Fruit fly (Drosophila melanogaster) whole organism, embryonic: Measurements from ENCODE around the gene Cypl.
A peak's percentile ranks its signal among the peaks of the same experiment; 100 is the strongest.

Experiments used
- Ada2b ChIP-seq: fragments of 200-800 bp; sonication (Bioruptor generic); IDR thresholded peaks from 2 replicates; pipeline ENCODE4 v1.3.6; 2022; ENCODE audit warnings: missing biosample characterization, missing genetic modification characterization
- Asciz ChIP-seq: fragments of 200-800 bp; sonication (Bioruptor generic); optimal IDR thresholded peaks from 2 replicates; lab custom pipeline; 2017; ENCODE audit warnings: missing biosample characterization, mild to moderate bottlenecking, missing genetic modification characterization, missing genetic modification reagents
- B-H2 ChIP-seq: fragments of 200-800 bp; sonication (Bioruptor generic); optimal IDR thresholded peaks from 2 replicates; lab custom pipeline; 2018; ENCODE audit warnings: missing biosample characterization, mild to moderate bottlenecking, missing genetic modification characterization
- Bgb ChIP-seq: fragments of 200-800 bp; sonication (Bioruptor generic); IDR thresholded peaks from 2 replicates; pipeline ENCODE4 v1.3.6; 2022; ENCODE audit warnings: missing biosample characterization, missing genetic modification characterization; ENCODE audit not compliant: partially characterized antibody
- CG10267 ChIP-seq: fragments of 200-800 bp; sonication (Bioruptor generic); optimal IDR thresholded peaks from 2 replicates; lab custom pipeline; 2018; ENCODE audit warnings: missing biosample characterization, mild to moderate bottlenecking, missing genetic modification characterization, moderate library complexity
- CG12219 ChIP-seq: fragments of 200-800 bp; sonication (Bioruptor generic); optimal IDR thresholded peaks from 3 replicates; lab custom pipeline; 2018; ENCODE audit warnings: missing biosample characterization, mild to moderate bottlenecking, missing genetic modification characterization
- CG13624 ChIP-seq: fragments of 200-800 bp; sonication (Bioruptor generic); optimal IDR thresholded peaks from 2 replicates; lab custom pipeline; 2016; ENCODE audit warnings: missing biosample characterization, missing genetic modification characterization
- CG13775 ChIP-seq: fragments of 200-800 bp; sonication (Bioruptor generic); optimal IDR thresholded peaks from 3 replicates; lab custom pipeline; 2017; ENCODE audit warnings: missing biosample characterization, mild to moderate bottlenecking, missing genetic modification characterization
- CG15073 ChIP-seq: fragments of 200-800 bp; sonication (Bioruptor generic); optimal IDR thresholded peaks from 2 replicates; lab custom pipeline; 2016; ENCODE audit warnings: missing biosample characterization, missing genetic modification characterization
- CG15479 ChIP-seq: fragments of 200-800 bp; sonication (Bioruptor generic); optimal IDR thresholded peaks from 3 replicates; lab custom pipeline; 2019; ENCODE audit warnings: missing biosample characterization, mild to moderate bottlenecking, missing genetic modification characterization, moderate library complexity
- CG17361 ChIP-seq: fragments of 200-800 bp; sonication (Bioruptor generic); IDR thresholded peaks from 3 replicates; pipeline ENCODE4 v1.3.6; 2022; ENCODE audit warnings: missing biosample characterization, missing genetic modification characterization
- CG17568 ChIP-seq: fragments of 200-800 bp; sonication (Bioruptor generic); optimal IDR thresholded peaks from 2 replicates; lab custom pipeline; 2018; ENCODE audit warnings: missing biosample characterization, mild to moderate bottlenecking, missing genetic modification characterization, moderate library complexity
- CG17612 ChIP-seq: fragments of 200-800 bp; sonication (Bioruptor generic); IDR thresholded peaks from 2 replicates; pipeline ENCODE4 v1.3.6; 2022; ENCODE audit warnings: missing biosample characterization, missing genetic modification characterization
- CG18476 ChIP-seq: fragments of 200-800 bp; sonication (Bioruptor generic); optimal IDR thresholded peaks from 2 replicates; lab custom pipeline; 2016; ENCODE audit warnings: missing biosample characterization, mild to moderate bottlenecking, missing genetic modification characterization
- CG18599 ChIP-seq: fragments of 200-800 bp; sonication (Bioruptor generic); optimal IDR thresholded peaks from 3 replicates; lab custom pipeline; 2017; ENCODE audit warnings: missing biosample characterization, missing genetic modification characterization, mild to moderate bottlenecking, moderate library complexity, missing genetic modification reagents
- CG2129 ChIP-seq: fragments of 200-800 bp; sonication (Bioruptor generic); IDR thresholded peaks from 2 replicates; pipeline ENCODE4 v1.3.6; 2022; ENCODE audit warnings: missing biosample characterization, missing genetic modification characterization; ENCODE audit not compliant: partially characterized antibody
- CG2889 ChIP-seq: fragments of 200-800 bp; sonication (Bioruptor generic); IDR thresholded peaks from 3 replicates; pipeline ENCODE4 v1.3.6; 2022; ENCODE audit warnings: missing biosample characterization, missing genetic modification characterization
- CG3065 ChIP-seq: fragments of 200-800 bp; sonication (Bioruptor generic); optimal IDR thresholded peaks from 2 replicates; lab custom pipeline; 2016; ENCODE audit warnings: missing biosample characterization, missing genetic modification characterization
- CG31441 ChIP-seq: fragments of 200-800 bp; sonication (Bioruptor generic); IDR thresholded peaks from 2 replicates; pipeline ENCODE4 v1.3.6; 2022; ENCODE audit warnings: missing biosample characterization, missing genetic modification characterization
- CG3407 ChIP-seq: fragments of 200-800 bp; sonication (Bioruptor generic); optimal IDR thresholded peaks from 2 replicates; lab custom pipeline; 2018; ENCODE audit warnings: missing biosample characterization, mild to moderate bottlenecking, missing genetic modification characterization
- Camta ChIP-seq: fragments of 200-800 bp; sonication (Bioruptor generic); optimal IDR thresholded peaks from 2 replicates; lab custom pipeline; 2016; ENCODE audit warnings: missing biosample characterization, missing genetic modification characterization
- CoRest ChIP-seq: fragments of 200-800 bp; sonication (Bioruptor generic); optimal IDR thresholded peaks from 3 replicates; lab custom pipeline; 2018; ENCODE audit warnings: missing biosample characterization, mild to moderate bottlenecking, missing genetic modification characterization, moderate library complexity
- Dfd ChIP-seq, 2 experiments: fragments of >200 bp; optimal IDR thresholded peaks; 2 replicates each; lab custom pipeline; 2017; ENCODE audit warnings: missing biosample characterization in 2 of 2, missing genetic modification characterization in 2 of 2
- Dll ChIP-seq: fragments of 200-800 bp; sonication (Bioruptor generic); IDR thresholded peaks from 4 replicates; pipeline ENCODE4 v1.3.6; 2022; ENCODE audit warnings: missing biosample characterization, missing genetic modification characterization; ENCODE audit not compliant: partially characterized antibody
- E2f2 ChIP-seq: fragments of 200-800 bp; sonication (Bioruptor generic); IDR thresholded peaks from 2 replicates; pipeline ENCODE4 v1.3.6; 2022; ENCODE audit warnings: missing biosample characterization, missing genetic modification characterization
- Ets65A ChIP-seq: fragments of 200-800 bp; sonication (Bioruptor generic); peaks from one replicate; lab custom pipeline; 2016; ENCODE audit warnings: missing biosample characterization, missing genetic modification characterization
- Gsc ChIP-seq: fragments of 200-800 bp; sonication (Bioruptor generic); IDR thresholded peaks from 2 replicates; pipeline ENCODE4 v1.3.6; 2022; ENCODE audit warnings: missing biosample characterization, missing genetic modification characterization
- Hmx ChIP-seq: fragments of 200-800 bp; sonication (Bioruptor generic); optimal IDR thresholded peaks from 2 replicates; lab custom pipeline; 2016; ENCODE audit warnings: missing biosample characterization, missing genetic modification characterization
- Hr51 ChIP-seq, 2 experiments: fragments of 200-800 bp; sonication (Bioruptor generic); optimal IDR thresholded peaks; 2 replicates in 1 of 2; 3 replicates in 1 of 2; lab custom pipeline; 2016 to 2018; ENCODE audit warnings: missing biosample characterization in 2 of 2, missing genetic modification characterization in 2 of 2, mild to moderate bottlenecking in 1 of 2, moderate library complexity in 1 of 2
- Mes4 ChIP-seq: fragments of 200-800 bp; sonication (Bioruptor generic); optimal IDR thresholded peaks from 2 replicates; lab custom pipeline; 2016; ENCODE audit warnings: missing biosample characterization, missing genetic modification characterization
- NK7.1 ChIP-seq: fragments of 200-800 bp; sonication (Bioruptor generic); optimal IDR thresholded peaks from 3 replicates; lab custom pipeline; 2016; ENCODE audit warnings: missing biosample characterization, missing genetic modification characterization
- Nf-YA ChIP-seq: fragments of 200-800 bp; sonication (Bioruptor generic); IDR thresholded peaks from 2 replicates; pipeline ENCODE4 v1.3.6; 2022; ENCODE audit warnings: missing biosample characterization, missing genetic modification characterization
- Oaz ChIP-seq: fragments of 200-800 bp; sonication (Bioruptor generic); IDR thresholded peaks from 2 replicates; pipeline ENCODE4 v1.3.6; 2022; ENCODE audit warnings: missing biosample characterization, missing genetic modification characterization
- Spps ChIP-seq: fragments of 200-800 bp; sonication (Bioruptor generic); optimal IDR thresholded peaks from 2 replicates; lab custom pipeline; 2018; ENCODE audit warnings: missing biosample characterization, mild to moderate bottlenecking, missing genetic modification characterization
- fd64A ChIP-seq: fragments of 200-800 bp; sonication (Bioruptor generic); optimal IDR thresholded peaks from 3 replicates; lab custom pipeline; 2018; ENCODE audit warnings: missing biosample characterization, mild to moderate bottlenecking, missing genetic modification characterization
- hb ChIP-seq: fragments of 200-800 bp; sonication (Bioruptor generic); IDR thresholded peaks from 3 replicates; pipeline ENCODE4 v1.3.6; 2022; ENCODE audit warnings: missing biosample characterization, missing genetic modification characterization; ENCODE audit not compliant: partially characterized antibody
- ind ChIP-seq: fragments of 200-800 bp; sonication (Bioruptor generic); optimal IDR thresholded peaks from 3 replicates; lab custom pipeline; 2016; ENCODE audit warnings: missing biosample characterization, missing genetic modification characterization
- jigr1 ChIP-seq: fragments of 200-800 bp; sonication (Bioruptor generic); IDR thresholded peaks from 3 replicates; pipeline ENCODE4 v1.3.6; 2022; ENCODE audit warnings: missing biosample characterization, missing genetic modification characterization
- mirr ChIP-seq: fragments of 200-800 bp; sonication (Bioruptor generic); optimal IDR thresholded peaks from 3 replicates; lab custom pipeline; 2018; ENCODE audit warnings: missing biosample characterization, mild to moderate bottlenecking, missing genetic modification characterization
- nau ChIP-seq: fragments of 200-800 bp; sonication (Bioruptor generic); optimal IDR thresholded peaks from 3 replicates; lab custom pipeline; 2017; ENCODE audit warnings: missing biosample characterization, mild to moderate bottlenecking, missing genetic modification characterization, missing genetic modification reagents
- onecut ChIP-seq: fragments of 200-800 bp; sonication (Bioruptor generic); IDR thresholded peaks from 2 replicates; pipeline ENCODE4 v1.3.6; 2022; ENCODE audit warnings: missing biosample characterization, missing genetic modification characterization
- pan ChIP-seq, 4 experiments: fragments of >200 bp in 3 of 4; fragments of 200-800 bp in 1 of 4; sonication (Bioruptor generic) in 1 of 4; optimal IDR thresholded peaks in 3 of 4; IDR thresholded peaks in 1 of 4; 2 replicates each; pipeline versions ENCODE4 v1.3.6 to Lab custom; 2017 to 2022; ENCODE audit warnings: missing biosample characterization in 2 of 4, missing genetic modification characterization in 2 of 4, mixed read lengths in 1 of 4
- prd ChIP-seq, 3 experiments: fragments of >200 bp in 2 of 3; fragments of 200-800 bp in 1 of 3; sonication (Bioruptor generic) in 1 of 3; optimal IDR thresholded peaks in 2 of 3; IDR thresholded peaks in 1 of 3; 2 replicates in 2 of 3; 3 replicates in 1 of 3; pipeline versions ENCODE4 v1.3.6 to Lab custom; 2017 to 2022; ENCODE audit warnings: missing biosample characterization in 1 of 3, missing genetic modification characterization in 1 of 3
- sc ChIP-seq, 3 experiments: fragments of >200 bp in 2 of 3; fragments of 200-800 bp in 1 of 3; sonication (Bioruptor generic) in 1 of 3; optimal IDR thresholded peaks; 2 replicates in 2 of 3; 3 replicates in 1 of 3; lab custom pipeline; 2017; ENCODE audit warnings: mild to moderate bottlenecking in 1 of 3, missing biosample characterization in 1 of 3, missing genetic modification characterization in 1 of 3, missing genetic modification reagents in 1 of 3
- sisA ChIP-seq: fragments of 200-800 bp; sonication (Bioruptor generic); IDR thresholded peaks from 2 replicates; pipeline ENCODE4 v1.3.6; 2022; ENCODE audit warnings: missing biosample characterization, missing genetic modification characterization
- tgo ChIP-seq: fragments of 200-800 bp; sonication (Bioruptor generic); IDR thresholded peaks from 3 replicates; pipeline ENCODE4 v1.3.6; 2022; ENCODE audit warnings: missing biosample characterization, missing genetic modification characterization
- tna ChIP-seq: fragments of 200-800 bp; sonication (Bioruptor generic); IDR thresholded peaks from 2 replicates; pipeline ENCODE4 v1.3.6; 2022; ENCODE audit warnings: missing biosample characterization, missing genetic modification characterization; ENCODE audit not compliant: partially characterized antibody
- zf30C ChIP-seq: fragments of 200-800 bp; sonication (Bioruptor generic); optimal IDR thresholded peaks from 3 replicates; lab custom pipeline; 2018; ENCODE audit warnings: missing biosample characterization, mild to moderate bottlenecking, missing genetic modification characterization

Cypl gene

DNA sequence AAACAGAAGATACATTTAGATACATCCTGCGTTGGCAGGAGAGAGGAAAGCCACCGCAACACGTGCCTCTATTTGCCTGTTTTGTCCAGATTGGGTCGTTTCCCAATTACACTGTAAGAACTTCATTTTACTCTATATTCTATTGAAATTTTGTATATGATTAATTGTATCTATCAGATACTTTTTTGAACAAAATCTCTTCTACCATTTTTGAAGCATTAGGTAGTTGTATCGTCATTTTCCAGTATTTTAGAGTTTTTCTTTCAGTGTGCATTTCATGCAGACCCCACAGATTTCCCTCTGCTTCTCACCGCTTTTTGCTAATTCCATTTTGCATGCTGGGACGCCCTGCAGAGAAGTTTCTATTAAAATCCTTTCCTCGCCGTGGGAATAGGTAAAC lies 11.8 kb upstream of the Cypl start (continued):
- TF ChIP-seq zf30C (GFP tag; lab: Kevin White, UChicago) (peak; percentile 5), jigr1 (GFP tag; lab: Robert Waterston, UW) (no peak), CG13775 (peak; percentile 29), NK7.1 (GFP tag; lab: Kevin White, UChicago) (no peak), CG17361 (peak; percentile 65), nau (GFP tag; lab: Kevin White, UChicago) (peak; percentile 37), hb (GFP tag; lab: Robert Waterston, UW) (no peak), Hmx (GFP tag; lab: Kevin White, UChicago) (peak; percentile 13), sc (optimal IDR thresholded peaks at IDR 0.05; lab: Kevin White, UChicago) (no peak), sc (GFP tag; optimal IDR thresholded peaks at IDR 0.05; lab: Kevin White, UChicago) (no peak), Spps (tag; lab: Kevin White, UChicago) (no peak), CG3065 (no peak), CG18476 (GFP tag; lab: Kevin White, UChicago) (peak; percentile 19), CG18599 (GFP tag; lab: Kevin White, UChicago) (peak; percentile 72), CG2889 (GFP tag; lab: Robert Waterston, UW) (0 out of 3 replicates have a peak, but pooled peaks have one; percentile 30), prd (optimal IDR thresholded peaks at IDR 0.05; lab: Kevin White, UChicago) (no peak), prd (GFP tag; IDR thresholded peaks at IDR 0.05; lab: Robert Waterston, UW) (peak; percentile 79), CG12219 (GFP tag; lab: Kevin White, UChicago) (no peak), CG17612 (GFP tag; lab: Robert Waterston, UW) (0 out of 2 replicates have a peak, but pooled peaks have one; percentile 35), CG10267 (tag; lab: Kevin White, UChicago) (peak; percentile 19), Asciz (GFP tag; lab: Kevin White, UChicago) (peak; percentile 35), fd64A (GFP tag; lab: Kevin White, UChicago) (no peak), mirr (GFP tag; lab: Kevin White, UChicago) (no peak), Camta (peak; percentile 25), CG15073 (GFP tag; lab: Kevin White, UChicago) (no peak), CG15479 (GFP tag; lab: Kevin White, UChicago) (no peak), E2f2 (GFP tag; lab: Robert Waterston, UW) (peak; percentile 24; the same call in 1 of the 2 replicates), CG17568 (GFP tag; lab: Kevin White, UChicago) (no peak), Bgb (GFP tag; lab: Robert Waterston, UW) (no peak), Mes4 (GFP tag; lab: Kevin White, UChicago) (no peak), Dfd (GFP tag; optimal IDR thresholded peaks at IDR 0.05; lab: Kevin White, UChicago) (no peak), tgo (GFP tag; lab: Robert Waterston, UW) (peak; percentile 53; the same call in 2 of the 3 replicates), Nf-YA (GFP tag; lab: Robert Waterston, UW) (no peak), Oaz (GFP tag; lab: Robert Waterston, UW) (peak; percentile 45; the same call in 1 of the 2 replicates), tna (GFP tag; lab: Robert Waterston, UW) (no peak), Ada2b (GFP tag; lab: Robert Waterston, UW) (peak; percentile 31; the same call in 1 of the 2 replicates), CG31441 (GFP tag; lab: Robert Waterston, UW) (peak; percentile 53), CoRest (peak; percentile 49), Hr51 (GFP tag; optimal IDR thresholded peaks at IDR 0.05; lab: Kevin White, UChicago) (peak in 1 of 2 experiments; percentile 53), onecut (GFP tag; lab: Robert Waterston, UW) (peak; percentile 11; the same call in 1 of the 2 replicates), ind (GFP tag; lab: Kevin White, UChicago) (peak; percentile 47), Dll (GFP tag; lab: Robert Waterston, UW) (no peak), B-H2 (GFP tag; lab: Kevin White, UChicago) (no peak), CG13624 (no peak), CG2129 (GFP tag; lab: Robert Waterston, UW) (no peak), sisA (peak; percentile 53), Gsc (GFP tag; lab: Robert Waterston, UW) (no peak), CG3407 (GFP tag; lab: Kevin White, UChicago) (no peak), pan (optimal IDR thresholded peaks at IDR 0.05; lab: Kevin White, UChicago) (no peak), pan (GFP tag; optimal IDR thresholded peaks at IDR 0.05 in 1 of 2, IDR thresholded peaks at IDR 0.05 in 1 of 2) (peak in 1 of 2 experiments; percentile 63), Ets65A (GFP tag; lab: Kevin White, UChicago) (peak; percentile 19)
